Worm (Caenorhabditis elegans) whole organism, L4/young adult: ENCODE data around the gene egl-47.

ENCODE experiments used
- dao-5 ChIP-seq: sonication (generic microtip); optimal IDR thresholded peaks from 2 replicates; lab custom pipeline; 2016; ENCODE audit warnings: missing genotype, missing genetic modification characterization, moderate library complexity, missing compliant biosample characterization
- him-1 ChIP-seq: sonication (generic microtip); optimal IDR thresholded peaks from 2 replicates; lab custom pipeline; 2016; ENCODE audit warnings: missing genotype, missing genetic modification reagents, missing genetic modification characterization, missing compliant biosample characterization

DNA sequence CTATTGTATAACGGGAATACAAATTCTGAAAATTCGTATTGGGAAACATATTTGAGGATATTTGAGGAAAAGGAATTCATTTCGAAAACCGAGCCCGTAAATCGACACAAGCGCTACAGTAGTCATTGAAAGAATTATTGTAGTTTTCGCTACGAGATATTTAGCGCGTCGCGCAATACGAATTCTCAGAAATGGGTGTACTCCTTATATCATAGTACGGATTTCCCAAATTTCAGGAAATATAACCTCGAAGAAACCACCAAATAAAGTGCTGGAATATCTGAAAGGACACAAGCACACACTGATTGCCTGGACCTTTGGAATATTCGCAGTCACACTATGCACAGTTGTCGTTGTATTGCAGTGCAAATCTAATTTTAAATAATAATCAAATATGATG, 28.0 kb downstream of the egl-47 start:
- no peak for TF ChIP-seq dao-5 (tag; lab: Kevin White, UChicago)
- no peak for TF ChIP-seq him-1
